Fruit fly (Drosophila melanogaster) whole organism, embryonic: ENCODE data around the gene CG33298.
A peak's percentile ranks its signal among the peaks of the same experiment; 100 is the strongest.

ENCODE experiments used
- Asciz ChIP-seq: fragments of 200-800 bp; sonication (Bioruptor generic); optimal IDR thresholded peaks from 2 replicates; lab custom pipeline; 2017; ENCODE audit warnings: missing biosample characterization, mild to moderate bottlenecking, missing genetic modification characterization, missing genetic modification reagents
- Atf-2 ChIP-seq: fragments of 200-800 bp; sonication (Bioruptor generic); optimal IDR thresholded peaks from 2 replicates; lab custom pipeline; 2016; ENCODE audit warnings: missing biosample characterization, missing genetic modification characterization
- CG10462 ChIP-seq: fragments of 200-800 bp; sonication (Bioruptor generic); optimal IDR thresholded peaks from 2 replicates; lab custom pipeline; 2016; ENCODE audit warnings: missing biosample characterization, missing genetic modification characterization
- CG10979 ChIP-seq: fragments of 200-800 bp; sonication (Bioruptor generic); optimal IDR thresholded peaks from 2 replicates; lab custom pipeline; 2018; ENCODE audit warnings: missing biosample characterization, mild to moderate bottlenecking, missing genetic modification characterization, moderate library complexity
- CG12104 ChIP-seq: fragments of 200-800 bp; sonication (Bioruptor generic); optimal IDR thresholded peaks from 3 replicates; lab custom pipeline; 2016; ENCODE audit warnings: missing biosample characterization, missing genetic modification characterization
- CG14050 ChIP-seq: fragments of 200-800 bp; sonication (Bioruptor generic); IDR thresholded peaks from 3 replicates; pipeline ENCODE4 v1.3.6; 2022; ENCODE audit warnings: missing biosample characterization, missing genetic modification characterization
- CG14710 ChIP-seq: fragments of 200-800 bp; sonication (Bioruptor generic); optimal IDR thresholded peaks from 3 replicates; lab custom pipeline; 2019; ENCODE audit warnings: missing biosample characterization, mild to moderate bottlenecking, missing genetic modification characterization, moderate library complexity
- CG17612 ChIP-seq: fragments of 200-800 bp; sonication (Bioruptor generic); IDR thresholded peaks from 2 replicates; pipeline ENCODE4 v1.3.6; 2022; ENCODE audit warnings: missing biosample characterization, missing genetic modification characterization
- CG17802 ChIP-seq: fragments of 200-800 bp; sonication (Bioruptor generic); optimal IDR thresholded peaks from 2 replicates; lab custom pipeline; 2018; ENCODE audit warnings: missing biosample characterization, mild to moderate bottlenecking, missing genetic modification characterization, moderate library complexity
- CG18262 ChIP-seq: fragments of 200-800 bp; optimal IDR thresholded peaks from 3 replicates; lab custom pipeline; 2019; ENCODE audit warnings: missing biosample characterization, mild to moderate bottlenecking, missing genetic modification characterization, moderate library complexity
- CG3065 ChIP-seq: fragments of 200-800 bp; sonication (Bioruptor generic); optimal IDR thresholded peaks from 2 replicates; lab custom pipeline; 2016; ENCODE audit warnings: missing biosample characterization, missing genetic modification characterization
- CG31441 ChIP-seq: fragments of 200-800 bp; sonication (Bioruptor generic); IDR thresholded peaks from 2 replicates; pipeline ENCODE4 v1.3.6; 2022; ENCODE audit warnings: missing biosample characterization, missing genetic modification characterization
- CG6689 ChIP-seq: fragments of 200-800 bp; sonication (Bioruptor generic); IDR thresholded peaks from 2 replicates; pipeline ENCODE4 v1.3.6; 2022; ENCODE audit warnings: missing biosample characterization, missing genetic modification characterization
- CG7987 ChIP-seq: fragments of 200-800 bp; sonication (Bioruptor generic); optimal IDR thresholded peaks from 2 replicates; lab custom pipeline; 2018; ENCODE audit warnings: missing biosample characterization, mild to moderate bottlenecking, missing genetic modification characterization, moderate library complexity
- D ChIP-seq, 2 experiments: fragments of 200-800 bp in 1 of 2; fragments of >200 bp in 1 of 2; sonication (Bioruptor generic) in 1 of 2; optimal IDR thresholded peaks; 2 replicates in 1 of 2; 3 replicates in 1 of 2; lab custom pipeline; 2017; ENCODE audit warnings: mild to moderate bottlenecking in 1 of 2, missing biosample characterization in 1 of 2, missing genetic modification characterization in 1 of 2, missing genetic modification reagents in 1 of 2
- Dfd ChIP-seq, 2 experiments: fragments of >200 bp; optimal IDR thresholded peaks; 2 replicates each; lab custom pipeline; 2017; ENCODE audit warnings: missing biosample characterization in 2 of 2, missing genetic modification characterization in 2 of 2
- H15 ChIP-seq: fragments of 200-800 bp; sonication (Bioruptor generic); IDR thresholded peaks from 3 replicates; pipeline ENCODE4 v1.3.6; 2022; ENCODE audit warnings: missing biosample characterization, missing genetic modification characterization
- HLH4C ChIP-seq: fragments of 200-800 bp; sonication (Bioruptor generic); IDR thresholded peaks from 3 replicates; pipeline ENCODE4 v1.3.6; 2022; ENCODE audit warnings: missing biosample characterization, missing genetic modification characterization; ENCODE audit not compliant: partially characterized antibody
- Hr3 ChIP-seq: fragments of 200-800 bp; sonication (Bioruptor generic); optimal IDR thresholded peaks from 3 replicates; lab custom pipeline; 2016; ENCODE audit warnings: missing biosample characterization, missing genetic modification characterization
- Neu2 ChIP-seq: fragments of 200-800 bp; sonication (Bioruptor generic); optimal IDR thresholded peaks from 3 replicates; lab custom pipeline; 2016; ENCODE audit warnings: missing biosample characterization, missing genetic modification characterization, borderline replicate concordance
- NfI ChIP-seq: fragments of 200-800 bp; sonication (Bioruptor generic); optimal IDR thresholded peaks from 3 replicates; lab custom pipeline; 2018; ENCODE audit warnings: missing biosample characterization, mild to moderate bottlenecking, missing genetic modification characterization, moderate library complexity
- Sox100B ChIP-seq: fragments of 200-800 bp; sonication (Bioruptor generic); optimal IDR thresholded peaks from 3 replicates; lab custom pipeline; 2018; ENCODE audit warnings: missing biosample characterization, mild to moderate bottlenecking, missing genetic modification characterization
- Sox102F ChIP-seq: fragments of 200-800 bp; sonication (Bioruptor generic); optimal IDR thresholded peaks from 2 replicates; lab custom pipeline; 2018; ENCODE audit warnings: missing biosample characterization, mild to moderate bottlenecking, missing genetic modification characterization, moderate library complexity
- bcd ChIP-seq: fragments of 200-800 bp; sonication (Bioruptor generic); optimal IDR thresholded peaks from 2 replicates; lab custom pipeline; 2017; ENCODE audit warnings: missing biosample characterization, mild to moderate bottlenecking, missing genetic modification characterization
- bigmax ChIP-seq: fragments of 200-800 bp; sonication (Bioruptor generic); optimal IDR thresholded peaks from 2 replicates; lab custom pipeline; 2018; ENCODE audit warnings: missing biosample characterization, mild to moderate bottlenecking, missing genetic modification characterization
- bsh ChIP-seq, 2 experiments: fragments of 200-800 bp; sonication (Bioruptor generic); optimal IDR thresholded peaks; 2 replicates each; lab custom pipeline; 2017 to 2018; ENCODE audit warnings: mild to moderate bottlenecking in 2 of 2, missing biosample characterization in 2 of 2, missing genetic modification characterization in 2 of 2, moderate library complexity in 1 of 2
- crol ChIP-seq: fragments of 200-800 bp; sonication (Bioruptor generic); IDR thresholded peaks from 2 replicates; pipeline ENCODE4 v1.3.6; 2022; ENCODE audit warnings: missing biosample characterization, missing genetic modification characterization
- cwo ChIP-seq: fragments of 200-800 bp; sonication (Bioruptor generic); optimal IDR thresholded peaks from 3 replicates; lab custom pipeline; 2017; ENCODE audit warnings: missing biosample characterization, missing genetic modification characterization, mild to moderate bottlenecking, moderate library complexity, missing genetic modification reagents
- dpn ChIP-seq, 2 experiments: fragments of 200-800 bp; sonication (Bioruptor generic); optimal IDR thresholded peaks; 3 replicates each; lab custom pipeline; 2016; ENCODE audit warnings: missing biosample characterization in 2 of 2, missing genetic modification characterization in 2 of 2
- eve ChIP-seq, 2 experiments: fragments of >200 bp; optimal IDR thresholded peaks; 2 replicates each; lab custom pipeline; 2017; ENCODE audit warnings: missing biosample characterization in 2 of 2, missing genetic modification characterization in 2 of 2
- fd96Cb ChIP-seq: fragments of 200-800 bp; sonication (Bioruptor generic); optimal IDR thresholded peaks from 2 replicates; lab custom pipeline; 2018; ENCODE audit warnings: missing biosample characterization, mild to moderate bottlenecking, missing genetic modification characterization, moderate library complexity
- gem ChIP-seq: fragments of 200-800 bp; sonication (Bioruptor generic); optimal IDR thresholded peaks from 2 replicates; lab custom pipeline; 2019; ENCODE audit warnings: missing biosample characterization, mild to moderate bottlenecking, missing genetic modification characterization, moderate library complexity
- grau ChIP-seq: fragments of 200-800 bp; optimal IDR thresholded peaks from 3 replicates; lab custom pipeline; 2019; ENCODE audit warnings: missing biosample characterization, mild to moderate bottlenecking, missing genetic modification characterization, moderate library complexity
- gsb-n ChIP-seq: fragments of 200-800 bp; sonication (Bioruptor generic); optimal IDR thresholded peaks from 3 replicates; lab custom pipeline; 2018; ENCODE audit warnings: missing biosample characterization, mild to moderate bottlenecking, missing genetic modification characterization
- hth ChIP-seq: fragments of >200 bp; optimal IDR thresholded peaks from 2 replicates; lab custom pipeline; 2017; ENCODE audit warnings: inconsistent platforms
- lola ChIP-seq, 3 experiments: fragments of >200 bp in 2 of 3; fragments of 200-800 bp in 1 of 3; sonication (Bioruptor generic) in 1 of 3; optimal IDR thresholded peaks; 2 replicates each; lab custom pipeline; 2017 to 2019; ENCODE audit warnings: missing biosample characterization in 3 of 3, missing genetic modification characterization in 3 of 3, mild to moderate bottlenecking in 1 of 3, moderate library complexity in 1 of 3
- lov ChIP-seq, 2 experiments: fragments of 200-800 bp in 1 of 2; fragments of >200 bp in 1 of 2; sonication (Bioruptor generic) in 1 of 2; IDR thresholded peaks in 1 of 2; optimal IDR thresholded peaks in 1 of 2; 2 replicates in 1 of 2; 3 replicates in 1 of 2; pipeline versions ENCODE4 v1.3.6 to Lab custom; 2017 to 2022; ENCODE audit warnings: missing biosample characterization in 1 of 2, missing genetic modification characterization in 1 of 2
- nmo ChIP-seq: fragments of 200-800 bp; sonication (Bioruptor generic); optimal IDR thresholded peaks from 2 replicates; lab custom pipeline; 2018; ENCODE audit warnings: missing biosample characterization, mild to moderate bottlenecking, missing genetic modification characterization, moderate library complexity
- oc ChIP-seq: fragments of 200-800 bp; sonication (Bioruptor generic); optimal IDR thresholded peaks from 2 replicates; lab custom pipeline; 2018; ENCODE audit warnings: missing biosample characterization, mild to moderate bottlenecking, missing genetic modification characterization, moderate library complexity
- phol ChIP-seq: fragments of 200-800 bp; sonication (Bioruptor generic); optimal IDR thresholded peaks from 3 replicates; lab custom pipeline; 2018; ENCODE audit warnings: missing biosample characterization, mild to moderate bottlenecking, missing genetic modification characterization, moderate library complexity
- prd ChIP-seq, 3 experiments: fragments of >200 bp in 2 of 3; fragments of 200-800 bp in 1 of 3; sonication (Bioruptor generic) in 1 of 3; optimal IDR thresholded peaks in 2 of 3; IDR thresholded peaks in 1 of 3; 2 replicates in 2 of 3; 3 replicates in 1 of 3; pipeline versions ENCODE4 v1.3.6 to Lab custom; 2017 to 2022; ENCODE audit warnings: missing biosample characterization in 1 of 3, missing genetic modification characterization in 1 of 3
- sc ChIP-seq, 3 experiments: fragments of >200 bp in 2 of 3; fragments of 200-800 bp in 1 of 3; sonication (Bioruptor generic) in 1 of 3; optimal IDR thresholded peaks; 2 replicates in 2 of 3; 3 replicates in 1 of 3; lab custom pipeline; 2017; ENCODE audit warnings: mild to moderate bottlenecking in 1 of 3, missing biosample characterization in 1 of 3, missing genetic modification characterization in 1 of 3, missing genetic modification reagents in 1 of 3
- tap ChIP-seq: fragments of 200-800 bp; optimal IDR thresholded peaks from 3 replicates; lab custom pipeline; 2019; ENCODE audit warnings: missing biosample characterization, mild to moderate bottlenecking, missing genetic modification characterization, moderate library complexity
- tll ChIP-seq, 2 experiments: fragments of 200-800 bp in 1 of 2; fragments of >200 bp in 1 of 2; sonication (Bioruptor generic) in 1 of 2; optimal IDR thresholded peaks; 2 replicates each; lab custom pipeline; 2017 to 2019; ENCODE audit warnings: missing biosample characterization in 2 of 2, missing genetic modification characterization in 2 of 2, mild to moderate bottlenecking in 1 of 2, moderate library complexity in 1 of 2
- vvl ChIP-seq: fragments of 200-800 bp; sonication (Bioruptor generic); IDR thresholded peaks from 2 replicates; pipeline ENCODE4 v1.3.6; 2022; ENCODE audit warnings: missing biosample characterization, missing genetic modification characterization
- zfh1 ChIP-seq: fragments of 200-800 bp; sonication (Bioruptor generic); IDR thresholded peaks from 3 replicates; pipeline ENCODE4 v1.3.6; 2022; ENCODE audit warnings: missing biosample characterization, missing genetic modification characterization

The CG33298 gene

dm6 chr2L:9505372-9506103 is 10.3 kb downstream of the CG33298 start (continued):
- TF ChIP-seq bigmax (no peak), lov (optimal IDR thresholded peaks at IDR 0.05; lab: Kevin White, UChicago) (no peak), lov (GFP tag; IDR thresholded peaks at IDR 0.05; lab: Robert Waterston, UW) (no peak), CG12104 (GFP tag; lab: Kevin White, UChicago) (no peak), D (optimal IDR thresholded peaks at IDR 0.05; lab: Kevin White, UChicago) (no peak), D (GFP tag; optimal IDR thresholded peaks at IDR 0.05; lab: Kevin White, UChicago) (peak; percentile 22), CG7987 (GFP tag; lab: Kevin White, UChicago) (no peak), lola (GFP tag; optimal IDR thresholded peaks at IDR 0.05; lab: Kevin White, UChicago) (no peak), eve (GFP tag; optimal IDR thresholded peaks at IDR 0.05; lab: Kevin White, UChicago) (peak in 1 of 2 experiments; percentile 16), Dfd (GFP tag; optimal IDR thresholded peaks at IDR 0.05; lab: Kevin White, UChicago) (no peak), CG18262 (peak; percentile 37), grau (peak; percentile 2), Sox102F (GFP tag; lab: Kevin White, UChicago) (peak; percentile 60), gsb-n (peak; percentile 34), CG17612 (GFP tag; lab: Robert Waterston, UW) (no peak), H15 (GFP tag; lab: Robert Waterston, UW) (no peak), oc (tag; lab: Kevin White, UChicago) (peak; percentile 30), nmo (GFP tag; lab: Kevin White, UChicago) (peak; percentile 34), zfh1 (GFP tag; lab: Robert Waterston, UW) (no peak), CG10979 (tag; lab: Kevin White, UChicago) (peak; percentile 51), CG3065 (GFP tag; lab: Kevin White, UChicago) (no peak), hth (lab: Kevin White, UChicago) (no peak), CG17802 (tag; lab: Kevin White, UChicago) (no peak), prd (optimal IDR thresholded peaks at IDR 0.05; lab: Kevin White, UChicago) (no peak), prd (GFP tag; IDR thresholded peaks at IDR 0.05; lab: Robert Waterston, UW) (peak; percentile 35; the same call in 1 of the 3 replicates), tll (GFP tag; optimal IDR thresholded peaks at IDR 0.05; lab: Kevin White, UChicago) (no peak), CG14050 (no peak), crol (GFP tag; lab: Robert Waterston, UW) (peak; percentile 56), bsh (GFP tag; optimal IDR thresholded peaks at IDR 0.05; lab: Kevin White, UChicago) (peak in 1 of 2 experiments; percentile 44), Atf-2 (GFP tag; lab: Kevin White, UChicago) (no peak), fd96Cb (tag; lab: Kevin White, UChicago) (peak; percentile 42), bcd (GFP tag; lab: Kevin White, UChicago) (no peak), CG10462 (GFP tag; lab: Kevin White, UChicago) (no peak), Hr3 (GFP tag; lab: Kevin White, UChicago) (no peak), phol (tag; lab: Kevin White, UChicago) (peak; percentile 51), CG14710 (peak; percentile 16), Sox100B (GFP tag; lab: Kevin White, UChicago) (peak; percentile 26), HLH4C (GFP tag; lab: Robert Waterston, UW) (no peak), cwo (GFP tag; lab: Kevin White, UChicago) (peak; percentile 21), gem (tag; lab: Kevin White, UChicago) (peak; percentile 53), vvl (peak; percentile 53; the same call in 1 of the 2 replicates), CG31441 (GFP tag; lab: Robert Waterston, UW) (peak; percentile 58), tap (tag; lab: Kevin White, UChicago) (no peak), sc (optimal IDR thresholded peaks at IDR 0.05; lab: Kevin White, UChicago) (no peak), sc (GFP tag; optimal IDR thresholded peaks at IDR 0.05; lab: Kevin White, UChicago) (no peak), Neu2 (GFP tag; lab: Kevin White, UChicago) (no peak), CG6689 (0 out of 2 replicates have a peak, but pooled peaks have one; percentile 4), NfI (GFP tag; lab: Kevin White, UChicago) (no peak), Asciz (peak; percentile 54), dpn (GFP tag; optimal IDR thresholded peaks at IDR 0.05; lab: Kevin White, UChicago) (peak in 1 of 2 experiments; percentile 16)
